Worm (Caenorhabditis elegans) whole organism, early embryonic: Measurements from ENCODE around the gene F15G9.5.

Experiments used
- B0310.2 ChIP-seq: sonication (generic microtip); optimal IDR thresholded peaks from 2 replicates; lab custom pipeline; 2016; ENCODE audit warnings: mild to moderate bottlenecking, missing genetic modification characterization, missing compliant biosample characterization
- F13C5.2 ChIP-seq: sonication (generic microtip); optimal IDR thresholded peaks from 2 replicates; lab custom pipeline; 2017; ENCODE audit warnings: mild to moderate bottlenecking, missing genetic modification characterization, inconsistent platforms, missing compliant biosample characterization
- ceh-13 ChIP-seq: fragments of 200-800 bp; sonication (Bioruptor generic); optimal IDR thresholded peaks from 2 replicates; lab custom pipeline; 2018; ENCODE audit warnings: mild to moderate bottlenecking, missing genetic modification characterization, missing compliant biosample characterization
- ceh-36 ChIP-seq: sonication (generic microtip); optimal IDR thresholded peaks from 2 replicates; lab custom pipeline; 2016; ENCODE audit warnings: missing genetic modification characterization, inconsistent platforms, missing compliant biosample characterization
- ets-7 ChIP-seq: sonication (generic microtip); optimal IDR thresholded peaks from 2 replicates; lab custom pipeline; 2016; ENCODE audit warnings: missing genotype, missing genetic modification characterization, missing compliant biosample characterization
- flt-1 ChIP-seq: fragments of 200-800 bp; sonication (Bioruptor generic); IDR thresholded peaks from 2 replicates; pipeline ENCODE4 v1.3.6; 2022; ENCODE audit warnings: missing genetic modification characterization, missing compliant biosample characterization
- hmbx-1 ChIP-seq: sonication (generic microtip); optimal IDR thresholded peaks from 2 replicates; lab custom pipeline; 2016; ENCODE audit warnings: mild to moderate bottlenecking, missing genetic modification characterization, missing compliant biosample characterization
- hmg-4 ChIP-seq: fragments of 200-800 bp; sonication (Bioruptor generic); optimal IDR thresholded peaks from 2 replicates; lab custom pipeline; 2018; ENCODE audit warnings: mild to moderate bottlenecking, missing genetic modification characterization, missing compliant biosample characterization
- hnd-1 ChIP-seq: sonication (generic microtip); optimal IDR thresholded peaks from 2 replicates; lab custom pipeline; 2016; ENCODE audit warnings: missing genetic modification characterization, missing compliant biosample characterization
- pes-1 ChIP-seq: fragments of 200-800 bp; sonication (Bioruptor generic); IDR thresholded peaks from 2 replicates; pipeline ENCODE4 v1.3.6; 2022; ENCODE audit warnings: missing genetic modification reagents, missing genetic modification characterization, missing compliant biosample characterization
- scrt-1 ChIP-seq: fragments of 200-800 bp; sonication (Bioruptor generic); IDR thresholded peaks from 2 replicates; pipeline ENCODE4 v1.3.6; 2022; ENCODE audit warnings: missing genetic modification characterization, missing compliant biosample characterization
- sea-1 ChIP-seq: fragments of 200-800 bp; sonication (Bioruptor generic); conservative IDR thresholded peaks from 2 replicates; pipeline ENCODE4 v1.3.6; 2022; ENCODE audit warnings: missing genetic modification characterization, missing compliant biosample characterization
- tbx-11 ChIP-seq: fragments of 200-800 bp; sonication (Bioruptor generic); IDR thresholded peaks from 2 replicates; pipeline ENCODE4 v1.3.6; 2022; ENCODE audit warnings: missing genetic modification characterization, missing compliant biosample characterization
- tbx-37 ChIP-seq: fragments of 200-800 bp; sonication (Bioruptor generic); conservative IDR thresholded peaks from 2 replicates; pipeline ENCODE4 v1.3.6; 2022; ENCODE audit warnings: missing genetic modification reagents, missing genetic modification characterization, missing compliant biosample characterization
- tra-4 ChIP-seq: sonication (generic microtip); optimal IDR thresholded peaks from 2 replicates; lab custom pipeline; 2017; ENCODE audit warnings: missing genetic modification characterization, missing compliant biosample characterization

Gene F15G9.5

ce11 chrX:9697655-9698054 is 40.0 kb downstream of the F15G9.5 start:
- TF ChIP-seq hmg-4 (GFP tag; lab: Kevin White, UChicago) (no peak), ceh-13 (GFP tag; lab: Kevin White, UChicago) (no peak), B0310.2 (tag; lab: Kevin White, UChicago) (no peak), F13C5.2 (tag; lab: Kevin White, UChicago) (no peak), hmbx-1 (no peak), hnd-1 (tag; lab: Kevin White, UChicago) (no peak), tbx-11 (no peak), flt-1 (no peak), scrt-1 (no peak), tra-4 (tag; lab: Kevin White, UChicago) (no peak), ceh-36 (tag; lab: Kevin White, UChicago) (no peak), ets-7 (tag; lab: Kevin White, UChicago) (no peak), pes-1 (no peak)

ce11 chrX:9690445-9690844 is 47.2 kb downstream of the F15G9.5 start, which contains the start of gene npr-18:
Gene npr-18 (plus strand): TSS chrX:9690745.
- TF ChIP-seq tbx-37 (no peak), hnd-1 (tag; lab: Kevin White, UChicago) (no peak), hmg-4 (GFP tag; lab: Kevin White, UChicago) (no peak), sea-1 (GFP tag; lab: Robert Waterston, UW) (no peak), tra-4 (tag; lab: Kevin White, UChicago) (no peak), ceh-13 (GFP tag; lab: Kevin White, UChicago) (no peak), F13C5.2 (tag; lab: Kevin White, UChicago) (no peak), pes-1 (no peak)

ce11 chrX:9687264-9687663 is 50.4 kb downstream of the F15G9.5 start:
- no peak for TF ChIP-seq ceh-13 (GFP tag; lab: Kevin White, UChicago)
- no peak for TF ChIP-seq hmg-4 (GFP tag; lab: Kevin White, UChicago)
- TF ChIP-seq B0310.2 (tag; lab: Kevin White, UChicago) = no peak
- TF ChIP-seq sea-1 (GFP tag; lab: Robert Waterston, UW) = no peak
- TF ChIP-seq tbx-37 = no peak
